Fruit fly (Drosophila melanogaster): ENCODE results near the gene mRpL38.
A peak's percentile ranks its signal among the peaks of the same experiment; 100 is the strongest.

mRpL38 gene

DNA sequence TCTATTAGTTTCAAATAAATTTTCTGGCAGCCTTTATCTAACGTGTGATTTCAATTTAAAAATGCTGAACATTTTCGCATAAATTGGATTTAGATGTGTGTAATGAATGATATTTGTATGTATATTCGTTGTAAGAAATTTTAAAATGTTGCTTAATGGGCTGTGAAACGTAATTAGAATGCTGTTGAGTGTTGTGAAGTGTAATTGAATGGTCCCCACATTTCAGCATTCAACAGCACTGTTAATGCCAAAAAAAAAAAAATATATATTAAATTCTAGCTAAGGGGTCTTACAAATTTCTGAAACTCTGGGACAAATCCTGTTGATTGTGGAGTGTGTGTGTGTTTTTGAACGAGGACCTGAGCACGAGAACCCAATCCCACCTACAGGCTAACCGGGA, 39.1 kb downstream of the mRpL38 start:
- no peak for TF ChIP-seq hb (GFP tag; IDR thresholded peaks at IDR 0.05; ENCODE audit: partially characterized antibody)
- TF ChIP-seq PHDP (tag; optimal IDR thresholded peaks at IDR 0.05): no peak
- TF ChIP-seq pan (optimal IDR thresholded peaks at IDR 0.05): no peak
- TF ChIP-seq pan (GFP tag; optimal IDR thresholded peaks at IDR 0.05 in 1 of 2, IDR thresholded peaks at IDR 0.05 in 1 of 2): no peak
- TF ChIP-seq CG4404 (GFP tag; IDR thresholded peaks at IDR 0.05): no peak
- peak; percentile 61 for TF ChIP-seq CG10267 (tag; optimal IDR thresholded peaks at IDR 0.05)
- no peak for TF ChIP-seq br (optimal IDR thresholded peaks at IDR 0.05)
- no peak for TF ChIP-seq CG30431 (GFP tag; optimal IDR thresholded peaks at IDR 0.05)
- no peak for TF ChIP-seq Nf-YA (GFP tag; IDR thresholded peaks at IDR 0.05)
- no peak for TF ChIP-seq CG6765 (GFP tag; optimal IDR thresholded peaks at IDR 0.05)
- TF ChIP-seq fd64A (GFP tag; optimal IDR thresholded peaks at IDR 0.05): no peak
- TF ChIP-seq ab (GFP tag; optimal IDR thresholded peaks at IDR 0.05): no peak
- peak; percentile 97 for TF ChIP-seq stwl (tag; optimal IDR thresholded peaks at IDR 0.05)
- TF ChIP-seq CG11398 (GFP tag; optimal IDR thresholded peaks at IDR 0.05): no peak
- peak; percentile 30 for TF ChIP-seq sens (GFP tag)
- no peak for TF ChIP-seq schlank (tag; optimal IDR thresholded peaks at IDR 0.05)
- TF ChIP-seq CG7786 (GFP tag; optimal IDR thresholded peaks at IDR 0.05): no peak
- no peak for TF ChIP-seq nmo (GFP tag; optimal IDR thresholded peaks at IDR 0.05)
- TF ChIP-seq B-H2 (GFP tag; optimal IDR thresholded peaks at IDR 0.05): no peak
- no peak for TF ChIP-seq CG18764 (GFP tag; optimal IDR thresholded peaks at IDR 0.05)
- TF ChIP-seq repo (GFP tag; optimal IDR thresholded peaks at IDR 0.05): no peak

DNA sequence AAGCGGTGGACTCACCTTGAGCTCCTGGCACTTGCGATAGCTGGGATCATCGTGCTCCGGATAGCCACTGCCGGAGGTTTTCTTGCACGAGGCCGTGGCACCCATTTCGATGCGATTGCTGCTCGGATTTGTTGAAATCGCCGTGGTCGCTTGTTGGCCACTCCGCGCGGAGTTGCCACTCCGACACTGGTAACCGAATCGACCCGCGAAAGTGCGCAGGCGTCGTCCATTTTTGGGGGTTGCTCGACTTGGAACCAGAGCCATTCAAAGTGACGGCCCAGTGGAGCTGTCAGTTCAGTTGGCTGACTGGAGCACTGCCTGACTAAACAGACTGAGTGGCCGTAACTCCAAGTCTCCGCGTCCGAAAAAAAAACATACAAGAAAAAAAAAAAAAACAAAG, 40.0 kb downstream of the mRpL38 start, which contains the start of the genes CG13404 and na:
Gene CG13404 (minus strand): TSS at position 176 of the 400 bp plus-strand sequence.
Gene na (plus strand): TSS at position 293 of the 400 bp plus-strand sequence.
- no peak for TF ChIP-seq CG6654 (GFP tag; optimal IDR thresholded peaks at IDR 0.05)
- TF ChIP-seq dmrt11E (tag; optimal IDR thresholded peaks at IDR 0.05): no peak
- TF ChIP-seq Hey (tag; optimal IDR thresholded peaks at IDR 0.05): no peak
- TF ChIP-seq pzg (GFP tag; optimal IDR thresholded peaks at IDR 0.05): peak; percentile 23
- peak; percentile 95 for TF ChIP-seq CG15514 (GFP tag; optimal IDR thresholded peaks at IDR 0.05)
- no peak for TF ChIP-seq CG7839 (tag; optimal IDR thresholded peaks at IDR 0.05)
- no peak for TF ChIP-seq p53 (GFP tag; optimal IDR thresholded peaks at IDR 0.05)
- no peak for TF ChIP-seq Hsf (GFP tag; optimal IDR thresholded peaks at IDR 0.05)
- TF ChIP-seq Elba2 (GFP tag; optimal IDR thresholded peaks at IDR 0.05): no peak
- no peak for TF ChIP-seq CG1832 (GFP tag; optimal IDR thresholded peaks at IDR 0.05)
- TF ChIP-seq HLH54F (GFP tag; optimal IDR thresholded peaks at IDR 0.05): no peak
- peak; percentile 7 for TF ChIP-seq Med (GFP tag)
- TF ChIP-seq CG7786 (GFP tag; optimal IDR thresholded peaks at IDR 0.05): no peak
- TF ChIP-seq nom (GFP tag; optimal IDR thresholded peaks at IDR 0.05): no peak
- TF ChIP-seq seq (GFP tag; IDR thresholded peaks at IDR 0.05): 0 out of 2 replicates have a peak, but pooled peaks have one; percentile 18
- TF ChIP-seq CG1603 (tag; optimal IDR thresholded peaks at IDR 0.05): no peak
- no peak for TF ChIP-seq stwl (tag; optimal IDR thresholded peaks at IDR 0.05)
- TF ChIP-seq CG11456 (GFP tag; IDR thresholded peaks at IDR 0.05): no peak
- no peak for TF ChIP-seq Camta (GFP tag; optimal IDR thresholded peaks at IDR 0.05)
- no peak for TF ChIP-seq disco-r (GFP tag; optimal IDR thresholded peaks at IDR 0.05)
- no peak for TF ChIP-seq ranshi (GFP tag; IDR thresholded peaks at IDR 0.05)
- no peak for TF ChIP-seq Drgx (GFP tag; IDR thresholded peaks at IDR 0.05)
- peak; percentile 94 for TF ChIP-seq ewg (GFP tag; optimal IDR thresholded peaks at IDR 0.05)
- peak; percentile 81 for TF ChIP-seq onecut (GFP tag; IDR thresholded peaks at IDR 0.05)
- TF ChIP-seq Dref (GFP tag; IDR thresholded peaks at IDR 0.05): 0 out of 2 replicates have a peak, but pooled peaks have one; percentile 6
- TF ChIP-seq unpg (GFP tag; optimal IDR thresholded peaks at IDR 0.05): no peak
- TF ChIP-seq zfh1 (GFP tag; IDR thresholded peaks at IDR 0.05): no peak
- TF ChIP-seq sqz (GFP tag; optimal IDR thresholded peaks at IDR 0.05): peak; percentile 2
- peak; percentile 27 for TF ChIP-seq Ets65A (GFP tag)

All from whole organism, embryonic.